Fruit fly (Drosophila melanogaster) whole organism, prepupa: ENCODE measurements around the gene p130CAS.

Experiments used
- Blimp-1 ChIP-seq: fragments of 200-800 bp; sonication (Bioruptor generic); optimal IDR thresholded peaks from 3 replicates; lab custom pipeline; 2017; ENCODE audit warnings: missing biosample characterization, missing genetic modification characterization, mild to moderate bottlenecking, moderate library complexity, missing genetic modification reagents
- CG10631 ChIP-seq: fragments of 200-800 bp; sonication (Bioruptor generic); optimal IDR thresholded peaks from 2 replicates; lab custom pipeline; 2016; ENCODE audit warnings: missing biosample characterization, missing genetic modification characterization
- CG11294 ChIP-seq: fragments of 200-800 bp; sonication (Bioruptor generic); IDR thresholded peaks from 2 replicates; pipeline ENCODE4 v1.3.6; 2022; ENCODE audit warnings: missing biosample characterization, missing genetic modification characterization
- CG11762 ChIP-seq: fragments of 200-800 bp; sonication (Bioruptor generic); optimal IDR thresholded peaks from 3 replicates; lab custom pipeline; 2016; ENCODE audit warnings: missing biosample characterization, missing genetic modification characterization; ENCODE audit not compliant: insufficient read depth
- CG15336 ChIP-seq: fragments of 200-800 bp; sonication (Bioruptor generic); IDR thresholded peaks from 2 replicates; pipeline ENCODE4 v1.3.6; 2022; ENCODE audit warnings: missing biosample characterization, missing genetic modification characterization
- CG1621 ChIP-seq: fragments of 200-800 bp; sonication (Bioruptor generic); optimal IDR thresholded peaks from 3 replicates; lab custom pipeline; 2018; ENCODE audit warnings: missing biosample characterization, mild to moderate bottlenecking, missing genetic modification characterization
- CG16779 ChIP-seq: fragments of 200-800 bp; sonication (Bioruptor generic); optimal IDR thresholded peaks from 3 replicates; lab custom pipeline; 2017; ENCODE audit warnings: missing biosample characterization, mild to moderate bottlenecking, missing genetic modification characterization
- CG3032 ChIP-seq: fragments of 200-800 bp; optimal IDR thresholded peaks from 2 replicates; lab custom pipeline; 2019; ENCODE audit warnings: missing biosample characterization, mild to moderate bottlenecking, missing genetic modification characterization, moderate library complexity
- CG31627 ChIP-seq: fragments of 200-800 bp; sonication (Bioruptor generic); optimal IDR thresholded peaks from 3 replicates; lab custom pipeline; 2016; ENCODE audit warnings: missing biosample characterization, missing genetic modification characterization
- CG34406 ChIP-seq: fragments of 200-800 bp; sonication (Bioruptor generic); optimal IDR thresholded peaks from 3 replicates; lab custom pipeline; 2016; ENCODE audit warnings: missing biosample characterization, missing genetic modification characterization
- CG4318 ChIP-seq: fragments of 200-800 bp; sonication (Bioruptor generic); optimal IDR thresholded peaks from 3 replicates; lab custom pipeline; 2017; ENCODE audit warnings: missing biosample characterization, mild to moderate bottlenecking, missing genetic modification characterization
- CG6163 ChIP-seq: fragments of 200-800 bp; sonication (Bioruptor generic); IDR thresholded peaks from 3 replicates; pipeline ENCODE4 v1.3.6; 2022; ENCODE audit warnings: missing biosample characterization, missing genetic modification characterization
- CG6276 ChIP-seq: fragments of 200-800 bp; sonication (Bioruptor generic); optimal IDR thresholded peaks from 2 replicates; lab custom pipeline; 2017; ENCODE audit warnings: missing biosample characterization, mild to moderate bottlenecking, missing genetic modification characterization
- CG6854 ChIP-seq: fragments of 200-800 bp; sonication (Bioruptor generic); optimal IDR thresholded peaks from 2 replicates; lab custom pipeline; 2017; ENCODE audit warnings: missing biosample characterization, mild to moderate bottlenecking, missing genetic modification characterization
- CG7368 ChIP-seq: fragments of 200-800 bp; sonication (Bioruptor generic); optimal IDR thresholded peaks from 3 replicates; lab custom pipeline; 2016; ENCODE audit warnings: missing biosample characterization, missing genetic modification characterization
- CG8119 ChIP-seq: fragments of 200-800 bp; sonication (Bioruptor generic); IDR thresholded peaks from 3 replicates; pipeline ENCODE4 v1.3.6; 2022; ENCODE audit warnings: missing biosample characterization, missing genetic modification characterization
- CG8632 ChIP-seq: fragments of 200-800 bp; sonication (Bioruptor generic); optimal IDR thresholded peaks from 3 replicates; lab custom pipeline; 2016; ENCODE audit warnings: missing biosample characterization, missing genetic modification characterization
- CG9139 ChIP-seq: fragments of 200-800 bp; sonication (Bioruptor generic); optimal IDR thresholded peaks from 3 replicates; lab custom pipeline; 2017; ENCODE audit warnings: missing biosample characterization, mild to moderate bottlenecking, missing genetic modification characterization
- Eip75B ChIP-seq: fragments of 200-800 bp; sonication (Bioruptor generic); optimal IDR thresholded peaks from 3 replicates; lab custom pipeline; 2016; ENCODE audit warnings: missing biosample characterization, missing genetic modification characterization
- Eip93F ChIP-seq: fragments of 200-800 bp; sonication (Bioruptor generic); optimal IDR thresholded peaks from 2 replicates; lab custom pipeline; 2016; ENCODE audit warnings: missing biosample characterization, mild to moderate bottlenecking, missing genetic modification characterization
- Ets21C ChIP-seq: fragments of 200-800 bp; sonication (Bioruptor generic); optimal IDR thresholded peaks from 3 replicates; lab custom pipeline; 2016; ENCODE audit warnings: missing biosample characterization, missing genetic modification characterization
- Ets96B ChIP-seq: fragments of 200-800 bp; optimal IDR thresholded peaks from 2 replicates; lab custom pipeline; 2019; ENCODE audit warnings: missing biosample characterization, mild to moderate bottlenecking, missing genetic modification characterization, moderate library complexity
- Hr38 ChIP-seq: sonication (Bioruptor generic); optimal IDR thresholded peaks from 2 replicates; lab custom pipeline; 2016; ENCODE audit warnings: missing biosample characterization, missing genetic modification characterization
- Hr4 ChIP-seq: fragments of 200-800 bp; sonication (Bioruptor generic); optimal IDR thresholded peaks from 3 replicates; lab custom pipeline; 2016; ENCODE audit warnings: missing biosample characterization, missing genetic modification characterization
- Lpt ChIP-seq: fragments of 200-800 bp; sonication (Bioruptor generic); optimal IDR thresholded peaks from 3 replicates; lab custom pipeline; 2016; ENCODE audit warnings: missing biosample characterization, missing genetic modification characterization
- Smox ChIP-seq: fragments of 200-800 bp; sonication (Bioruptor generic); optimal IDR thresholded peaks from 3 replicates; lab custom pipeline; 2016; ENCODE audit warnings: missing biosample characterization, missing genetic modification characterization
- Sox14 ChIP-seq: fragments of 200-800 bp; sonication (Bioruptor generic); optimal IDR thresholded peaks from 3 replicates; lab custom pipeline; 2016; ENCODE audit warnings: missing biosample characterization, missing genetic modification characterization
- achi ChIP-seq: fragments of 200-800 bp; sonication (Bioruptor generic); optimal IDR thresholded peaks from 3 replicates; lab custom pipeline; 2016; ENCODE audit warnings: missing biosample characterization, missing genetic modification characterization
- acj6 ChIP-seq: fragments of 200-800 bp; sonication (Bioruptor generic); optimal IDR thresholded peaks from 3 replicates; lab custom pipeline; 2016; ENCODE audit warnings: missing biosample characterization, missing genetic modification characterization
- cyc ChIP-seq: fragments of 200-800 bp; sonication (Bioruptor generic); optimal IDR thresholded peaks from 3 replicates; lab custom pipeline; 2016; ENCODE audit warnings: missing biosample characterization, missing genetic modification characterization
- dac ChIP-seq: fragments of 200-800 bp; sonication (Bioruptor generic); optimal IDR thresholded peaks from 2 replicates; lab custom pipeline; 2017; ENCODE audit warnings: missing biosample characterization, mild to moderate bottlenecking, missing genetic modification characterization
- eg ChIP-seq: fragments of 200-800 bp; sonication (Bioruptor generic); IDR thresholded peaks from 3 replicates; pipeline ENCODE4 v1.3.6; 2022; ENCODE audit warnings: missing biosample characterization, missing genetic modification characterization
- fd59A ChIP-seq: fragments of 200-800 bp; sonication (Bioruptor generic); optimal IDR thresholded peaks from 2 replicates; lab custom pipeline; 2017; ENCODE audit warnings: missing biosample characterization, mild to moderate bottlenecking, missing genetic modification characterization, missing genetic modification reagents
- fd85E ChIP-seq: fragments of 200-800 bp; sonication (Bioruptor generic); optimal IDR thresholded peaks from 3 replicates; lab custom pipeline; 2016; ENCODE audit warnings: missing biosample characterization, missing genetic modification characterization
- fkh ChIP-seq: fragments of 200-800 bp; sonication (Bioruptor generic); optimal IDR thresholded peaks from 3 replicates; lab custom pipeline; 2017; ENCODE audit warnings: missing biosample characterization, mild to moderate bottlenecking, missing genetic modification characterization, moderate library complexity
- lz ChIP-seq: fragments of 200-800 bp; sonication (Bioruptor generic); optimal IDR thresholded peaks from 3 replicates; lab custom pipeline; 2016; ENCODE audit warnings: missing biosample characterization, missing genetic modification characterization
- net ChIP-seq: fragments of 200-800 bp; sonication (Bioruptor generic); optimal IDR thresholded peaks from 3 replicates; lab custom pipeline; 2016; ENCODE audit warnings: missing biosample characterization, missing genetic modification characterization
- pdm3 ChIP-seq: fragments of 200-800 bp; sonication (Bioruptor generic); optimal IDR thresholded peaks from 3 replicates; lab custom pipeline; 2016; ENCODE audit warnings: missing biosample characterization, missing genetic modification characterization
- salr ChIP-seq, 2 experiments: fragments of 200-800 bp; sonication (Bioruptor generic); optimal IDR thresholded peaks; 3 replicates each; lab custom pipeline; 2016 to 2018; ENCODE audit warnings: missing biosample characterization in 2 of 2, missing genetic modification characterization in 2 of 2, mild to moderate bottlenecking in 1 of 2
- spab ChIP-seq: fragments of 200-800 bp; sonication (Bioruptor generic); optimal IDR thresholded peaks from 2 replicates; lab custom pipeline; 2017; ENCODE audit warnings: missing biosample characterization, mild to moderate bottlenecking, missing genetic modification characterization, missing genetic modification reagents
- ss ChIP-seq, 2 experiments: fragments of 200-800 bp; sonication (Bioruptor generic); optimal IDR thresholded peaks; 2 replicates in 1 of 2; 3 replicates in 1 of 2; lab custom pipeline; 2017 to 2018; ENCODE audit warnings: mild to moderate bottlenecking in 2 of 2, missing biosample characterization in 2 of 2, missing genetic modification characterization in 2 of 2, moderate library complexity in 1 of 2
- svp ChIP-seq: fragments of 200-800 bp; sonication (Bioruptor generic); peaks from one replicate; lab custom pipeline; 2016; ENCODE audit warnings: missing biosample characterization, missing genetic modification characterization

p130CAS gene

dm6 chr3L:179490-180261 lies 27.0 kb downstream of the p130CAS start, which contains the start of gene CG13875 (continued):
- TF ChIP-seq ss (GFP tag; optimal IDR thresholded peaks at IDR 0.05; lab: Kevin White, UChicago) (peak in 1 of 2 experiments; percentile 22), Ets96B (tag; lab: Kevin White, UChicago) (no peak), Smox (GFP tag; lab: Kevin White, UChicago) (no peak), Ets21C (GFP tag; lab: Kevin White, UChicago) (no peak), CG6854 (GFP tag; lab: Kevin White, UChicago) (peak; percentile 20), CG1621 (tag; lab: Kevin White, UChicago) (peak; percentile 21), CG9139 (no peak), fd85E (no peak), CG11762 (no peak), CG8119 (GFP tag; lab: Robert Waterston, UW) (no peak), fkh (GFP tag; lab: Kevin White, UChicago) (no peak), cyc (GFP tag; lab: Kevin White, UChicago) (no peak), CG11294 (no peak), spab (GFP tag; lab: Kevin White, UChicago) (no peak), Eip75B (GFP tag; lab: Kevin White, UChicago) (no peak), CG31627 (GFP tag; lab: Kevin White, UChicago) (no peak), achi (no peak), CG34406 (GFP tag; lab: Kevin White, UChicago) (no peak), svp (GFP tag; lab: Kevin White, UChicago) (no peak), Hr38 (GFP tag; lab: Kevin White, UChicago) (no peak), salr (GFP tag; optimal IDR thresholded peaks at IDR 0.05; lab: Kevin White, UChicago) (no peak), pdm3 (GFP tag; lab: Kevin White, UChicago) (no peak), CG7368 (GFP tag; lab: Kevin White, UChicago) (no peak), fd59A (no peak), CG15336 (GFP tag; lab: Robert Waterston, UW) (peak; percentile 26; the same call in 1 of the 2 replicates), CG10631 (GFP tag; lab: Kevin White, UChicago) (no peak), Eip93F (GFP tag; lab: Kevin White, UChicago) (no peak), eg (no peak), net (GFP tag; lab: Kevin White, UChicago) (no peak), CG4318 (GFP tag; lab: Kevin White, UChicago) (no peak), Blimp-1 (GFP tag; lab: Kevin White, UChicago) (no peak), Hr4 (GFP tag; lab: Kevin White, UChicago) (no peak), CG8632 (GFP tag; lab: Kevin White, UChicago) (no peak), acj6 (no peak), dac (GFP tag; lab: Kevin White, UChicago) (no peak), CG6276 (GFP tag; lab: Kevin White, UChicago) (peak; percentile 10), Lpt (GFP tag; lab: Kevin White, UChicago) (no peak), lz (no peak), CG16779 (no peak), CG3032 (no peak), Sox14 (GFP tag; lab: Kevin White, UChicago) (no peak)

dm6 chr3L:180262-180543 lies 27.5 kb downstream of the p130CAS start:
- TF ChIP-seq CG6163 (GFP tag; lab: Robert Waterston, UW) (0 out of 3 replicates have a peak, but pooled peaks have one; percentile 3), Hr38 (GFP tag; lab: Kevin White, UChicago) (no peak)
- TF ChIP-seq, all 60 proteins: peak for 1
